2 fruit fly cellular contexts compared by ENCODE assay signal in genomic region chr2L:16284306-16285299, dm6.
TF ChIP-seq lines count a peak whose summit lies in the region.

No protein-coding gene starts in this region.

TF ChIP-seq in whole organism, embryonic, 481 proteins besides CTCF, POLR2A, EP300 and RAD21 (continued from another document and continues in another):
- TF ChIP-seq oc (tag; optimal IDR thresholded peaks at IDR 0.05; lab: Kevin White, UChicago) (no peak), Hr39 (optimal IDR thresholded peaks at IDR 0.05; lab: Kevin White, UChicago) (no peak), Mes4 (GFP tag; optimal IDR thresholded peaks at IDR 0.05; lab: Kevin White, UChicago) (no peak), gcm2 (GFP tag; optimal IDR thresholded peaks at IDR 0.05; lab: Kevin White, UChicago) (peak; percentile 47), CG16813 (GFP tag; IDR thresholded peaks at IDR 0.05; lab: Robert Waterston, UW; ENCODE audit: partially characterized antibody) (no peak), Drgx (GFP tag; IDR thresholded peaks at IDR 0.05; lab: Robert Waterston, UW) (no peak), HmgD (GFP tag; optimal IDR thresholded peaks at IDR 0.05; lab: Kevin White, UChicago) (no peak), Sox100B (GFP tag; optimal IDR thresholded peaks at IDR 0.05; lab: Kevin White, UChicago) (peak; percentile 25), zfh1 (GFP tag; IDR thresholded peaks at IDR 0.05; lab: Robert Waterston, UW) (no peak), CG12769 (tag; optimal IDR thresholded peaks at IDR 0.05; lab: Kevin White, UChicago) (peak; percentile 79), CG9215 (GFP tag; IDR thresholded peaks at IDR 0.05; lab: Robert Waterston, UW) (no peak), CG8089 (GFP tag; optimal IDR thresholded peaks at IDR 0.05; lab: Kevin White, UChicago) (peak; percentile 13), dimm (GFP tag; IDR thresholded peaks at IDR 0.05; lab: Robert Waterston, UW) (no peak), CG31441 (GFP tag; IDR thresholded peaks at IDR 0.05; lab: Robert Waterston, UW) (no peak), hkb (optimal IDR thresholded peaks at IDR 0.05; lab: Kevin White, UChicago) (no peak), hkb (GFP tag; IDR thresholded peaks at IDR 0.05; lab: Robert Waterston, UW) (no peak), Dip2 (GFP tag; IDR thresholded peaks at IDR 0.05; lab: Robert Waterston, UW) (no peak), PHDP (tag; optimal IDR thresholded peaks at IDR 0.05; lab: Kevin White, UChicago) (peak; percentile 60), CG11247 (GFP tag; IDR thresholded peaks at IDR 0.05; lab: Robert Waterston, UW) (no peak), dan (GFP tag; IDR thresholded peaks at IDR 0.05; lab: Robert Waterston, UW) (no peak), CG11560 (tag; IDR thresholded peaks at IDR 0.05; lab: Robert Waterston, UW) (no peak), Sin3A (optimal IDR thresholded peaks at IDR 0.05; lab: Kevin White, UChicago) (no peak), CG11398 (GFP tag; optimal IDR thresholded peaks at IDR 0.05; lab: Kevin White, UChicago) (no peak), Jarid2 (GFP tag; optimal IDR thresholded peaks at IDR 0.05; lab: Kevin White, UChicago) (peak; percentile 30), Camta (GFP tag; optimal IDR thresholded peaks at IDR 0.05; lab: Kevin White, UChicago) (peak; percentile 34), tgo (GFP tag; IDR thresholded peaks at IDR 0.05; lab: Robert Waterston, UW) (no peak), crp (GFP tag; optimal IDR thresholded peaks at IDR 0.05; lab: Kevin White, UChicago) (peak in 1 of 2 experiments; percentile 56), Hmx (GFP tag; optimal IDR thresholded peaks at IDR 0.05; lab: Kevin White, UChicago) (peak; percentile 8), grn (GFP tag; optimal IDR thresholded peaks at IDR 0.05; lab: Kevin White, UChicago) (no peak), sc (optimal IDR thresholded peaks at IDR 0.05; lab: Kevin White, UChicago) (no peak), sc (GFP tag; optimal IDR thresholded peaks at IDR 0.05; lab: Kevin White, UChicago) (no peak), zfh2 (GFP tag; optimal IDR thresholded peaks at IDR 0.05; lab: Kevin White, UChicago) (peak; percentile 56), CG13775 (GFP tag; optimal IDR thresholded peaks at IDR 0.05; lab: Kevin White, UChicago) (peak; percentile 61), peb (GFP tag; IDR thresholded peaks at IDR 0.05; lab: Robert Waterston, UW) (no peak), D19B (GFP tag; optimal IDR thresholded peaks at IDR 0.05; lab: Kevin White, UChicago) (peak; percentile 46), CG7372 (GFP tag; IDR thresholded peaks at IDR 0.05; lab: Robert Waterston, UW) (no peak), pum (GFP tag; optimal IDR thresholded peaks at IDR 0.05; lab: Kevin White, UChicago) (no peak), CG14860 (GFP tag; IDR thresholded peaks at IDR 0.05; lab: Robert Waterston, UW; ENCODE audit: partially characterized antibody) (no peak), hth (optimal IDR thresholded peaks at IDR 0.05; lab: Kevin White, UChicago) (no peak), CG43689 (GFP tag; IDR thresholded peaks at IDR 0.05; lab: Robert Waterston, UW) (no peak), zf30C (GFP tag; optimal IDR thresholded peaks at IDR 0.05; lab: Kevin White, UChicago) (no peak), ato (GFP tag; IDR thresholded peaks at IDR 0.05; lab: Robert Waterston, UW; ENCODE audit: partially characterized antibody) (no peak), CG32772 (GFP tag; IDR thresholded peaks at IDR 0.05; lab: Robert Waterston, UW) (no peak), CG12236 (GFP tag; optimal IDR thresholded peaks at IDR 0.05; lab: Kevin White, UChicago) (no peak), pzg (GFP tag; optimal IDR thresholded peaks at IDR 0.05; lab: Kevin White, UChicago) (no peak), CG15514 (GFP tag; optimal IDR thresholded peaks at IDR 0.05; lab: Kevin White, UChicago) (peak; percentile 36), Adf1 (GFP tag; IDR thresholded peaks at IDR 0.05; lab: Robert Waterston, UW) (no peak), Atf6 (GFP tag; IDR thresholded peaks at IDR 0.05; lab: Robert Waterston, UW) (no peak), Hmr (GFP tag; optimal IDR thresholded peaks at IDR 0.05; lab: Kevin White, UChicago) (peak; percentile 74), ro (GFP tag; IDR thresholded peaks at IDR 0.05; lab: Robert Waterston, UW) (no peak), H2.0 (GFP tag; IDR thresholded peaks at IDR 0.05; lab: Robert Waterston, UW) (no peak), CG9727 (GFP tag; optimal IDR thresholded peaks at IDR 0.05; lab: Kevin White, UChicago) (peak; percentile 45), knrl (GFP tag; IDR thresholded peaks at IDR 0.05; lab: Robert Waterston, UW; ENCODE audit: partially characterized antibody) (no peak), CG34224 (GFP tag; IDR thresholded peaks at IDR 0.05; lab: Robert Waterston, UW; ENCODE audit: partially characterized antibody) (no peak), CG4360 (GFP tag; IDR thresholded peaks at IDR 0.05; lab: Robert Waterston, UW) (no peak), CG6654 (GFP tag; optimal IDR thresholded peaks at IDR 0.05; lab: Kevin White, UChicago) (no peak), crc (GFP tag; optimal IDR thresholded peaks at IDR 0.05; lab: Kevin White, UChicago) (no peak), Chrac-16 (GFP tag; optimal IDR thresholded peaks at IDR 0.05; lab: Kevin White, UChicago) (peak; percentile 33), CG10366 (GFP tag; IDR thresholded peaks at IDR 0.05; lab: Robert Waterston, UW) (no peak), CG4617 (GFP tag; optimal IDR thresholded peaks at IDR 0.05; lab: Kevin White, UChicago; ENCODE audit: borderline replicate concordance) (no peak), CG13296 (GFP tag; optimal IDR thresholded peaks at IDR 0.05; lab: Kevin White, UChicago) (peak; percentile 53), crol (GFP tag; IDR thresholded peaks at IDR 0.05; lab: Robert Waterston, UW) (no peak), odd (GFP tag; optimal IDR thresholded peaks at IDR 0.05; lab: Kevin White, UChicago) (peak; percentile 56), CG13123 (GFP tag; optimal IDR thresholded peaks at IDR 0.05; lab: Kevin White, UChicago) (no peak), seq (GFP tag; IDR thresholded peaks at IDR 0.05; lab: Robert Waterston, UW) (no peak), bab2 (GFP tag; optimal IDR thresholded peaks at IDR 0.05; lab: Kevin White, UChicago) (no peak), CG14667 (GFP tag; IDR thresholded peaks at IDR 0.05; lab: Robert Waterston, UW) (no peak), lbe (GFP tag; optimal IDR thresholded peaks at IDR 0.05; lab: Kevin White, UChicago) (peak; percentile 64), E2f2 (GFP tag; IDR thresholded peaks at IDR 0.05; lab: Robert Waterston, UW) (no peak)

TF ChIP-seq in whole organism, prepupa, 60 proteins besides CTCF, POLR2A, EP300 and RAD21 (continued from another document):
- TF ChIP-seq Hr4 (GFP tag; optimal IDR thresholded peaks at IDR 0.05; lab: Kevin White, UChicago) (peak; percentile 63), fd59A (GFP tag; optimal IDR thresholded peaks at IDR 0.05; lab: Kevin White, UChicago) (peak; percentile 11), topi (GFP tag; optimal IDR thresholded peaks at IDR 0.05; lab: Kevin White, UChicago) (peak; percentile 67), CG6808 (GFP tag; optimal IDR thresholded peaks at IDR 0.05; lab: Kevin White, UChicago) (peak; percentile 52), Lpt (GFP tag; optimal IDR thresholded peaks at IDR 0.05; lab: Kevin White, UChicago) (peak; percentile 45), Sox15 (GFP tag; optimal IDR thresholded peaks at IDR 0.05; lab: Kevin White, UChicago) (peak; percentile 32), fkh (GFP tag; optimal IDR thresholded peaks at IDR 0.05; lab: Kevin White, UChicago) (peak; percentile 31), lz (GFP tag; optimal IDR thresholded peaks at IDR 0.05; lab: Kevin White, UChicago) (peak; percentile 75)
